Worm (Caenorhabditis elegans): ENCODE measurements around the gene pelo-1.

pelo-1 gene

ce11 chrIII:4236178-4236577 is 32.2 kb upstream of the pelo-1 start (continued):
- TF ChIP-seq ztf-4 (tag; optimal IDR thresholded peaks at IDR 0.05) (no peak), nfya-1 (tag; optimal IDR thresholded peaks at IDR 0.05; ENCODE audit: insufficient read depth) (peak; percentile 20), nhr-25 (tag; optimal IDR thresholded peaks at IDR 0.05) (peak; percentile 81), nhr-237 (tag; optimal IDR thresholded peaks at IDR 0.05) (no peak), ceh-9 (tag; optimal IDR thresholded peaks at IDR 0.05) (no peak), ama-1 (optimal IDR thresholded peaks at IDR 0.05) (peak; percentile 4), nhr-77 (tag; optimal IDR thresholded peaks at IDR 0.05) (no peak)

DNA sequence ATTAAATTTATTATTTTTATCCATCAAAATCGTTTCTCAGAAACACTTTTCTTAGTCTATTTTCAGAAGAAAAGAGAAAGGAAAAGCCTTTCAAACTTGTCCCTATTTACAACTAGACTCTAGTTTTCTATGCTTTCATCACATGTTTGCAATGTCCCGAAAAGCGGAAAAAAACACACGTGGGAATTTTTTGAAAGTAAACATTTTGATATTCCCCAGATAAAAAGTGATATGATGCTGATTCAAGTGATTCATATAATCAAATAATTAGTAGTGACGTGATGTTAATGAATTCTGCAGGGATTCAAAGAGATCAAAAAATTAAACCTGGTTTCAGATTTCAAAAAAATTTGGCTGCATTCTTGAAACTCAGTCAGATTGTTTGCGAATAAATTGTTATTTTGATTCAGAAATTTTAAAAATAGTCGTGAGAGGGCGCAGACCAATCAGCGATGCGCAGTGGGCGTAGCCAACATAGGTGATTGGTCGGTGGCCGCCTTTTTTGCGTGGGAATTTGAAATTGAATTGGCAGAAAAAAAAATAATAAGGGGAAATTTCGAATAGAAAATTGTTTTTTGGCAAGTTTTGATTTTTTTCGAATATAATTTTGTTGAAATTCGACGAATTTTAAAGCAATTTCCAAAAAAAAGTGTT is 30.7 kb upstream of the pelo-1 start:
- TF ChIP-seq aly-2 (tag; optimal IDR thresholded peaks at IDR 0.05), result no peak
- TF ChIP-seq nfya-1 (tag; optimal IDR thresholded peaks at IDR 0.05; ENCODE audit: insufficient read depth), result peak; percentile 80

ce11 chrIII:4232811-4233269 is 28.8 kb upstream of the pelo-1 start, which contains the start of gene nhr-20:
TSS of gene nhr-20 (minus strand) at chrIII:4233219.
- no peak for TF ChIP-seq ceh-82 (tag; optimal IDR thresholded peaks at IDR 0.05)
- no peak for TF ChIP-seq eor-1 (tag; optimal IDR thresholded peaks at IDR 0.05)
- TF ChIP-seq fos-1 (tag; optimal IDR thresholded peaks at IDR 0.05), result no peak
- no peak for TF ChIP-seq ama-1 (optimal IDR thresholded peaks at IDR 0.05)
- no peak for TF ChIP-seq nhr-76 (tag; optimal IDR thresholded peaks at IDR 0.05)
- TF ChIP-seq tbx-2 (tag; optimal IDR thresholded peaks at IDR 0.05), result no peak
- no peak for TF ChIP-seq pha-4 (tag; optimal IDR thresholded peaks at IDR 0.05)
- no peak for TF ChIP-seq elt-3 (tag; optimal IDR thresholded peaks at IDR 0.05)

- TF ChIP-seq nhr-77 (tag; optimal IDR thresholded peaks at IDR 0.05) (no peak), nhr-23 (tag; optimal IDR thresholded peaks at IDR 0.05) (no peak), elt-1 (tag; optimal IDR thresholded peaks at IDR 0.05) (no peak), R02D3.7 (tag; optimal IDR thresholded peaks at IDR 0.05) (no peak), lsy-12 (tag; optimal IDR thresholded peaks at IDR 0.05) (no peak), ZK546.5 (tag; optimal IDR thresholded peaks at IDR 0.05) (no peak), mdl-1 (tag; optimal IDR thresholded peaks at IDR 0.05) (no peak), ceh-28 (tag; optimal IDR thresholded peaks at IDR 0.05) (no peak), mml-1 (tag; optimal IDR thresholded peaks at IDR 0.05) (no peak), egl-27 (tag; optimal IDR thresholded peaks at IDR 0.05) (no peak)
These were observed 27.4 kb upstream of the pelo-1 start for ce11 chrIII:4231372-4231771.

DNA sequence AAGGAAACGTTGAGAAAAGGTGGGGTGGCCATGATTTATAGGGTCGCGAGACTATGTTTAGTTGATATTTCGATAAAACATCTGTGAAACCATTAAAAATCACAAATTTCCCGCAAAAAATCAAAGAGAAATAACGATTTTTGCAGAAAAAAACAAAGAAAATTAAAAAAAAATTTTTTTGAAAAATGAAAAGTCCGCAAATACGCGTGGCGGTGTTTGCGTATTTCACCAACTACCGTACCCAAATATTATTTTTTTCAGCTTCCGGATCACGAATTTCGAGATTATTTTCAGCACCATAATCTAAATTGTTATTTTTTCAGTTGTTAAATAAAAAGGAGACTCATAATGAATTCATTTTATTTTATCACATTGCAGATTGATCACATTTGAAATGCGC is 26.1 kb upstream of the pelo-1 start:
- TF ChIP-seq nhr-28 (tag; optimal IDR thresholded peaks at IDR 0.05) (no peak), mdl-1 (tag; optimal IDR thresholded peaks at IDR 0.05) (no peak), pqm-1 (tag; optimal IDR thresholded peaks at IDR 0.05) (no peak), nhr-11 (tag; optimal IDR thresholded peaks at IDR 0.05) (no peak), lin-39 (tag; optimal IDR thresholded peaks at IDR 0.05) (no peak)

- TF ChIP-seq zag-1 (tag; optimal IDR thresholded peaks at IDR 0.05), result no peak
- no peak for TF ChIP-seq ZK546.5 (tag; optimal IDR thresholded peaks at IDR 0.05)
- no peak for TF ChIP-seq unc-62 (GFP tag; optimal IDR thresholded peaks at IDR 0.05)
- no peak for TF ChIP-seq daf-12 (tag; optimal IDR thresholded peaks at IDR 0.05)
- no peak for TF ChIP-seq nhr-77 (tag; optimal IDR thresholded peaks at IDR 0.05)
- no peak for TF ChIP-seq pha-4 (tag; optimal IDR thresholded peaks at IDR 0.05)
These were observed 24.8 kb upstream of the pelo-1 start, which contains the start of gene F43C1.5 for ce11 chrIII:4228841-4229240. TSS of gene F43C1.5 (plus strand) at chrIII:4229141.

- TF ChIP-seq ztf-11 (tag; optimal IDR thresholded peaks at IDR 0.05) (no peak), snpc-4 (tag; optimal IDR thresholded peaks at IDR 0.05) (no peak), fkh-10 (GFP tag; optimal IDR thresholded peaks at IDR 0.05) (no peak), ceh-16 (tag; optimal IDR thresholded peaks at IDR 0.05) (no peak), tbx-2 (tag; optimal IDR thresholded peaks at IDR 0.05) (no peak), nfya-1 (tag; optimal IDR thresholded peaks at IDR 0.05; ENCODE audit: insufficient read depth) (no peak), nhr-28 (tag; optimal IDR thresholded peaks at IDR 0.05) (no peak), nhr-76 (tag; optimal IDR thresholded peaks at IDR 0.05) (no peak), mml-1 (tag; optimal IDR thresholded peaks at IDR 0.05) (no peak), elt-1 (tag; optimal IDR thresholded peaks at IDR 0.05) (no peak)
These were observed 24.0 kb upstream of the pelo-1 start, which contains the start of gene mpk-1 for ce11 chrIII:4228008-4228407. TSS of gene mpk-1 (minus strand) at chrIII:4228108.
